Fruit fly (Drosophila melanogaster): ENCODE results near the gene Nrg.

The Nrg gene

dm6 chrX:8560087-8560999 is 43.2 kb downstream of the Nrg start, which contains the start of the genes CG12112 and Trf4-1 (continued):
- TF ChIP-seq psq (GFP tag; optimal IDR thresholded peaks at IDR 0.05) (peak; percentile 31), ind (GFP tag; optimal IDR thresholded peaks at IDR 0.05) (no peak), br (optimal IDR thresholded peaks at IDR 0.05) (no peak), CG10543 (GFP tag; optimal IDR thresholded peaks at IDR 0.05) (peak; percentile 35), CG13624 (GFP tag; optimal IDR thresholded peaks at IDR 0.05) (no peak), tgo (GFP tag; IDR thresholded peaks at IDR 0.05) (no peak), gfzf (GFP tag; optimal IDR thresholded peaks at IDR 0.05) (peak; percentile 63), CG6791 (GFP tag; IDR thresholded peaks at IDR 0.05; ENCODE audit: partially characterized antibody) (peak; percentile 80), Hr78 (GFP tag; optimal IDR thresholded peaks at IDR 0.05) (no peak), Sox100B (GFP tag; optimal IDR thresholded peaks at IDR 0.05) (no peak), CG15696 (tag; optimal IDR thresholded peaks at IDR 0.05) (peak; percentile 7), CG1832 (GFP tag; optimal IDR thresholded peaks at IDR 0.05) (peak; percentile 86), shn (GFP tag; optimal IDR thresholded peaks at IDR 0.05) (peak; percentile 24), Doc3 (GFP tag; IDR thresholded peaks at IDR 0.05; ENCODE audit: partially characterized antibody) (peak; percentile 54; the same call in 2 of the 3 replicates), vnd (GFP tag; IDR thresholded peaks at IDR 0.05; ENCODE audit: partially characterized antibody) (peak; percentile 65; the same call in 2 of the 3 replicates), Rfx (GFP tag; IDR thresholded peaks at IDR 0.05) (no peak), Hand (GFP tag; optimal IDR thresholded peaks at IDR 0.05) (no peak), CG11695 (GFP tag; IDR thresholded peaks at IDR 0.05) (no peak), CG15514 (GFP tag; optimal IDR thresholded peaks at IDR 0.05) (peak; percentile 99), exex (tag; optimal IDR thresholded peaks at IDR 0.05) (peak; percentile 15), CG1024 (GFP tag; IDR thresholded peaks at IDR 0.05) (no peak), Fer1 (GFP tag; optimal IDR thresholded peaks at IDR 0.05) (no peak), slou (GFP tag; optimal IDR thresholded peaks at IDR 0.05) (no peak), Ptx1 (GFP tag; IDR thresholded peaks at IDR 0.05) (no peak), CG7786 (GFP tag; optimal IDR thresholded peaks at IDR 0.05) (no peak), BtbVII (GFP tag; optimal IDR thresholded peaks at IDR 0.05) (peak; percentile 19), pum (GFP tag; optimal IDR thresholded peaks at IDR 0.05) (no peak), Oaz (GFP tag; IDR thresholded peaks at IDR 0.05) (no peak), bcd (GFP tag; optimal IDR thresholded peaks at IDR 0.05) (no peak), Six4 (GFP tag; optimal IDR thresholded peaks at IDR 0.05) (no peak), zen2 (GFP tag; IDR thresholded peaks at IDR 0.05; ENCODE audit: partially characterized antibody) (peak; percentile 63; the same call in 2 of the 3 replicates), Taf1 (GFP tag; IDR thresholded peaks at IDR 0.05) (no peak), z (GFP tag; IDR thresholded peaks at IDR 0.05) (no peak), Bdp1 (GFP tag; optimal IDR thresholded peaks at IDR 0.05) (peak; percentile 4), Doc2 (GFP tag; IDR thresholded peaks at IDR 0.05) (no peak), pros (GFP tag; optimal IDR thresholded peaks at IDR 0.05) (peak; percentile 66), bsh (GFP tag; optimal IDR thresholded peaks at IDR 0.05) (no peak), CG34422 (GFP tag; IDR thresholded peaks at IDR 0.05) (0 out of 3 replicates have a peak, but pooled peaks have one; percentile 9), peb (GFP tag; IDR thresholded peaks at IDR 0.05) (no peak), hkb (optimal IDR thresholded peaks at IDR 0.05) (no peak), hkb (GFP tag; IDR thresholded peaks at IDR 0.05) (no peak), CG13894 (tag; optimal IDR thresholded peaks at IDR 0.05) (peak; percentile 60), Optix (GFP tag; IDR thresholded peaks at IDR 0.05) (no peak), btn (GFP tag; optimal IDR thresholded peaks at IDR 0.05) (no peak), HHEX (GFP tag; optimal IDR thresholded peaks at IDR 0.05) (no peak), CG4328 (GFP tag; optimal IDR thresholded peaks at IDR 0.05) (no peak), CG9932 (GFP tag; IDR thresholded peaks at IDR 0.05) (peak; percentile 42; the same call in 1 of the 2 replicates), CG16815 (GFP tag; optimal IDR thresholded peaks at IDR 0.05) (no peak), CG10565 (GFP tag; optimal IDR thresholded peaks at IDR 0.05) (no peak)
